Worm (Caenorhabditis elegans): ENCODE data around the gene duxl-1.

DNA sequence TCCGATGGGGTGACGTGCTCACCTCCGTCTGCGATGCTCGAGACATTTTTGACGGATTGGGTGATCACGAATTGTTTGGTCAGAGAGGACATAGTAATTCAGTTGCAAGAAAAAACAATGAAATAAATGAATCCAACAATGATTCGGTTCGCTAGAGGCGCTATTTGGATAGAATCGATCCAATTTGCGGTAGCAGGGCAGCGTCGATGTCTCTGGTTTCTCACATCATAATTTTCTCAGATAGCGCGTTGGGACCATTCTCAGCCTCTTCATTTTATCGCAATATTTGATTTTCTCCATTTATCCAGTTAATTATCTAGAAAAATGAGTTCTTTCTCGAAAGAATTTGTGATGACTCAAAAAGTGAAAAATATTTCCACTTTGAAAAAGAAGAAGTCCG lies 42.9 kb downstream of the duxl-1 start, which contains the start of gene sdz-18:
- TF ChIP-seq nhr-11 (tag; optimal IDR thresholded peaks at IDR 0.05) (no peak), fkh-10 (GFP tag; optimal IDR thresholded peaks at IDR 0.05) (no peak), ceh-2 (tag; optimal IDR thresholded peaks at IDR 0.05) (no peak), ceh-45 (GFP tag; IDR thresholded peaks at IDR 0.05) (no peak), ama-1 (optimal IDR thresholded peaks at IDR 0.05) (no peak), hlh-30 (tag; optimal IDR thresholded peaks at IDR 0.05; ENCODE audit: insufficient read depth) (no peak), pat-9 (tag; optimal IDR thresholded peaks at IDR 0.05) (no peak), hlh-6 (tag; optimal IDR thresholded peaks at IDR 0.05) (no peak), elt-2 (tag; optimal IDR thresholded peaks at IDR 0.05) (no peak), hlh-15 (tag; optimal IDR thresholded peaks at IDR 0.05) (no peak), ets-4 (tag; optimal IDR thresholded peaks at IDR 0.05) (no peak), ref-2 (tag; optimal IDR thresholded peaks at IDR 0.05) (no peak)
